Worm (Caenorhabditis elegans) whole organism, L2 larva: ENCODE measurements around the gene men-1.

Source experiments
- F13H6.1 ChIP-seq: sonication (generic microtip); optimal IDR thresholded peaks from 2 replicates; lab custom pipeline; 2016; ENCODE audit warnings: missing genetic modification characterization, missing compliant biosample characterization
- ama-1 ChIP-seq: fragments of 150-350 bp; optimal IDR thresholded peaks from 2 replicates; lab custom pipeline; 2018; ENCODE audit warnings: inconsistent platforms
- lin-11 ChIP-seq: fragments of 150-350 bp; sonication (generic microtip); optimal IDR thresholded peaks from 2 replicates; lab custom pipeline; 2014; ENCODE audit warnings: missing biosample characterization, missing genetic modification characterization, inconsistent platforms, mixed read lengths
- nhr-11 ChIP-seq: fragments of 150-350 bp; optimal IDR thresholded peaks from 2 replicates; lab custom pipeline; 2014; ENCODE audit warnings: missing biosample characterization, missing genetic modification characterization
- nhr-23 ChIP-seq: fragments of 150-350 bp; optimal IDR thresholded peaks from 2 replicates; lab custom pipeline; 2014; ENCODE audit warnings: missing biosample characterization, missing genetic modification reagents, missing genetic modification characterization
- nhr-25 ChIP-seq: fragments of 150-350 bp; sonication (generic microtip); optimal IDR thresholded peaks from 3 replicates; lab custom pipeline; 2014; ENCODE audit warnings: missing biosample characterization, missing genetic modification characterization

ce11 chrII:14230075-14230474 lies 3.8 kb downstream of the men-1 start:
- TF ChIP-seq nhr-25 (tag; lab: Kevin White, UChicago) (no peak), nhr-23 (tag; lab: Kevin White, UChicago) (no peak), lin-11 (tag; lab: Kevin White, UChicago) (no peak), F13H6.1 (no peak), nhr-11 (tag; lab: Kevin White, UChicago) (no peak), ama-1 (no peak)
